Fruit fly (Drosophila melanogaster): Measurements from ENCODE around the gene CycD.

The CycD gene

dm6 chrX:15869843-15870242 is 39.6 kb downstream of the CycD start, which contains the start of gene CG16952 (continued):
- no peak for TF ChIP-seq CG10654 (GFP tag; optimal IDR thresholded peaks at IDR 0.05)
- no peak for TF ChIP-seq vvl (GFP tag; IDR thresholded peaks at IDR 0.05)
- TF ChIP-seq pros (GFP tag; optimal IDR thresholded peaks at IDR 0.05): no peak
- TF ChIP-seq Hr51 (GFP tag; optimal IDR thresholded peaks at IDR 0.05): no peak
- TF ChIP-seq HmgD (GFP tag; optimal IDR thresholded peaks at IDR 0.05): peak; percentile 0
- peak; percentile 83 for TF ChIP-seq Bgb (GFP tag; IDR thresholded peaks at IDR 0.05; ENCODE audit: partially characterized antibody)
- TF ChIP-seq MESR4 (GFP tag; optimal IDR thresholded peaks at IDR 0.05): no peak
- no peak for TF ChIP-seq Vsx1 (GFP tag; optimal IDR thresholded peaks at IDR 0.05)
- TF ChIP-seq nerfin-1 (tag; optimal IDR thresholded peaks at IDR 0.05): peak; percentile 56
- TF ChIP-seq slou (GFP tag; optimal IDR thresholded peaks at IDR 0.05): no peak
- TF ChIP-seq CG6854 (GFP tag; optimal IDR thresholded peaks at IDR 0.05): no peak
- TF ChIP-seq CG13296 (GFP tag; optimal IDR thresholded peaks at IDR 0.05): no peak
- TF ChIP-seq CG13424 (tag; optimal IDR thresholded peaks at IDR 0.05): no peak
- TF ChIP-seq CG34224 (GFP tag; IDR thresholded peaks at IDR 0.05; ENCODE audit: partially characterized antibody): peak; percentile 85
- TF ChIP-seq Rx (GFP tag; IDR thresholded peaks at IDR 0.05): no peak
- no peak for TF ChIP-seq CG7928 (GFP tag; optimal IDR thresholded peaks at IDR 0.05)
- no peak for TF ChIP-seq HLH3B (GFP tag; IDR thresholded peaks at IDR 0.05)
- TF ChIP-seq CG8089 (GFP tag; optimal IDR thresholded peaks at IDR 0.05): no peak
- no peak for TF ChIP-seq her (GFP tag; optimal IDR thresholded peaks at IDR 0.05)
- no peak for TF ChIP-seq p53 (GFP tag; optimal IDR thresholded peaks at IDR 0.05)
- peak; percentile 80 for TF ChIP-seq CG2129 (GFP tag; IDR thresholded peaks at IDR 0.05; ENCODE audit: partially characterized antibody)
- 0 out of 2 replicates have a peak, but pooled peaks have one; percentile 20 for TF ChIP-seq MBD-R2 (GFP tag; IDR thresholded peaks at IDR 0.05)
- TF ChIP-seq CG2120 (GFP tag; optimal IDR thresholded peaks at IDR 0.05): peak; percentile 12
- TF ChIP-seq zen2 (GFP tag; IDR thresholded peaks at IDR 0.05; ENCODE audit: partially characterized antibody): no peak; the same call in 2 of the 3 replicates
- TF ChIP-seq Lim3 (GFP tag; IDR thresholded peaks at IDR 0.05): no peak
- peak; percentile 93 for TF ChIP-seq Scr (GFP tag; IDR thresholded peaks at IDR 0.05; ENCODE audit: partially characterized antibody)
- no peak for TF ChIP-seq CG15011 (GFP tag; optimal IDR thresholded peaks at IDR 0.05)
- peak; percentile 61 for TF ChIP-seq nmo (GFP tag; optimal IDR thresholded peaks at IDR 0.05)
- no peak for TF ChIP-seq CG14014 (GFP tag; IDR thresholded peaks at IDR 0.05)
- TF ChIP-seq gsb (GFP tag; IDR thresholded peaks at IDR 0.05): no peak
- TF ChIP-seq Hmx (GFP tag; optimal IDR thresholded peaks at IDR 0.05): no peak
- TF ChIP-seq MTF-1 (GFP tag; optimal IDR thresholded peaks at IDR 0.05; ENCODE audit: borderline replicate concordance): no peak
- TF ChIP-seq zfh1 (GFP tag; IDR thresholded peaks at IDR 0.05): no peak
- no peak for TF ChIP-seq CG14050 (GFP tag; IDR thresholded peaks at IDR 0.05)
- no peak for TF ChIP-seq Six4 (GFP tag; optimal IDR thresholded peaks at IDR 0.05)
- no peak for TF ChIP-seq gcm (GFP tag; optimal IDR thresholded peaks at IDR 0.05)
- TF ChIP-seq stwl (tag; optimal IDR thresholded peaks at IDR 0.05): peak; percentile 76
- peak; percentile 27 for TF ChIP-seq pho (GFP tag; optimal IDR thresholded peaks at IDR 0.05)
- no peak for TF ChIP-seq wek (GFP tag; optimal IDR thresholded peaks at IDR 0.05)
- TF ChIP-seq CG3407 (GFP tag; optimal IDR thresholded peaks at IDR 0.05): no peak
- no peak for TF ChIP-seq CG31441 (GFP tag; IDR thresholded peaks at IDR 0.05)
- peak; percentile 66 for TF ChIP-seq pzg (GFP tag; optimal IDR thresholded peaks at IDR 0.05)
- TF ChIP-seq jigr1 (GFP tag; IDR thresholded peaks at IDR 0.05): no peak
- no peak for TF ChIP-seq pb (GFP tag; optimal IDR thresholded peaks at IDR 0.05)
- peak; percentile 89 for TF ChIP-seq unc-4 (GFP tag; IDR thresholded peaks at IDR 0.05; ENCODE audit: partially characterized antibody)
- no peak for TF ChIP-seq Hey (tag; optimal IDR thresholded peaks at IDR 0.05)
- TF ChIP-seq Optix (GFP tag; IDR thresholded peaks at IDR 0.05): no peak
- TF ChIP-seq caup (GFP tag; optimal IDR thresholded peaks at IDR 0.05; ENCODE audit: severe bottlenecking): no peak
- TF ChIP-seq CG10366 (GFP tag; IDR thresholded peaks at IDR 0.05): no peak
- TF ChIP-seq kni (GFP tag; optimal IDR thresholded peaks at IDR 0.05): no peak
- TF ChIP-seq toy (GFP tag; IDR thresholded peaks at IDR 0.05): no peak

Data from whole organism, embryonic.